Fruit fly (Drosophila melanogaster) whole organism, wandering third instar larva: ENCODE measurements around the gene CG42394.

Experiments
- Abd-B ChIP-seq: fragments of >200 bp; optimal IDR thresholded peaks from 2 replicates; lab custom pipeline; 2017; ENCODE audit warnings: missing biosample characterization, missing genetic modification characterization
- CG32264 ChIP-seq: fragments of 200-800 bp; sonication (Bioruptor generic); optimal IDR thresholded peaks from 2 replicates; lab custom pipeline; 2016; ENCODE audit warnings: missing biosample characterization, missing genetic modification characterization
- CG9705 ChIP-seq: fragments of 200-800 bp; sonication (Bioruptor generic); optimal IDR thresholded peaks from 2 replicates; lab custom pipeline; 2018; ENCODE audit warnings: missing biosample characterization, mild to moderate bottlenecking, missing genetic modification characterization
- CrebA ChIP-seq: fragments of 200-800 bp; sonication (Bioruptor generic); optimal IDR thresholded peaks from 2 replicates; lab custom pipeline; 2016; ENCODE audit warnings: missing biosample characterization, mild to moderate bottlenecking, missing genetic modification characterization, borderline replicate concordance
- Dif ChIP-seq: fragments of 200-275, 200-300 bp; sonication (Bioruptor generic); optimal IDR thresholded peaks from 2 replicates; lab custom pipeline; 2018; ENCODE audit warnings: missing biosample characterization, missing genetic modification characterization; ENCODE audit not compliant: partially characterized antibody
- HLH106 ChIP-seq: fragments of 200-800 bp; optimal IDR thresholded peaks from 3 replicates; lab custom pipeline; 2019; ENCODE audit warnings: missing biosample characterization, mild to moderate bottlenecking, missing genetic modification characterization, moderate library complexity
- Hnf4 ChIP-seq: fragments of 200-800 bp; sonication (Bioruptor generic); optimal IDR thresholded peaks from 2 replicates; lab custom pipeline; 2016; ENCODE audit warnings: missing biosample characterization, mild to moderate bottlenecking, missing genetic modification characterization
- Hr78 ChIP-seq: fragments of >200 bp; optimal IDR thresholded peaks from 2 replicates; lab custom pipeline; 2017; ENCODE audit warnings: missing biosample characterization, missing genetic modification characterization
- Hr83 ChIP-seq: fragments of 200-300 bp; sonication (Bioruptor generic); optimal IDR thresholded peaks from 2 replicates; lab custom pipeline; 2016; ENCODE audit warnings: missing biosample characterization, mild to moderate bottlenecking, missing genetic modification characterization, moderate library complexity; ENCODE audit not compliant: poor library complexity, severe bottlenecking
- Jra ChIP-seq: sonication (Bioruptor generic); optimal IDR thresholded peaks from 2 replicates; lab custom pipeline; 2016; ENCODE audit warnings: missing biosample characterization, missing genetic modification characterization
- Mio ChIP-seq: sonication (Bioruptor generic); optimal IDR thresholded peaks from 2 replicates; lab custom pipeline; 2016; ENCODE audit warnings: missing biosample characterization, missing genetic modification characterization
- Myc ChIP-seq: fragments of >200 bp; optimal IDR thresholded peaks from 2 replicates; lab custom pipeline; 2017
- N ChIP-seq: fragments of >200 bp; optimal IDR thresholded peaks from 2 replicates; lab custom pipeline; 2018; ENCODE audit warnings: missing biosample characterization, missing external identifiers, missing genetic modification characterization
- OdsH ChIP-seq: fragments of 200-800 bp; sonication (Bioruptor generic); optimal IDR thresholded peaks from 2 replicates; lab custom pipeline; 2016; ENCODE audit warnings: missing biosample characterization, mild to moderate bottlenecking, missing genetic modification characterization
- Rel ChIP-seq, 2 experiments: fragments of 200-800 bp; sonication (Bioruptor generic) in 1 of 2; optimal IDR thresholded peaks; 2 replicates in 1 of 2; 3 replicates in 1 of 2; lab custom pipeline; 2016 to 2019; ENCODE audit warnings: mild to moderate bottlenecking in 2 of 2, missing biosample characterization in 2 of 2, missing genetic modification characterization in 2 of 2, moderate library complexity in 1 of 2
- Sp1 ChIP-seq: fragments of 200-800 bp; sonication (Bioruptor generic); optimal IDR thresholded peaks from 3 replicates; lab custom pipeline; 2019; ENCODE audit warnings: missing biosample characterization, mild to moderate bottlenecking, missing genetic modification characterization, moderate library complexity
- Vsx2 ChIP-seq: fragments of 200-300, 225-300 bp; sonication (Bioruptor generic); optimal IDR thresholded peaks from 2 replicates; lab custom pipeline; 2018; ENCODE audit warnings: missing biosample characterization, missing genetic modification characterization; ENCODE audit not compliant: partially characterized antibody
- br ChIP-seq: fragments of 200-800 bp; sonication (Bioruptor generic); optimal IDR thresholded peaks from 2 replicates; lab custom pipeline; 2016; ENCODE audit warnings: missing biosample characterization, missing genetic modification characterization
- brk ChIP-seq: fragments of 200-800 bp; sonication (Bioruptor generic); optimal IDR thresholded peaks from 2 replicates; lab custom pipeline; 2016; ENCODE audit warnings: missing biosample characterization, mild to moderate bottlenecking, missing genetic modification characterization
- dl ChIP-seq, 2 experiments: fragments of 175-275, 200-275 bp in 1 of 2; fragments of 200-275 bp in 1 of 2; sonication (Bioruptor generic); optimal IDR thresholded peaks; lab custom pipeline; 2018; ENCODE audit warnings: mild to moderate bottlenecking in 2 of 2, missing biosample characterization in 2 of 2, missing genetic modification characterization in 2 of 2, moderate library complexity in 2 of 2; ENCODE audit not compliant: partially characterized antibody in 2 of 2, insufficient read depth in 1 of 2
- dmrt93B ChIP-seq: fragments of 200-800 bp; sonication (Bioruptor generic); optimal IDR thresholded peaks from 2 replicates; lab custom pipeline; 2018; ENCODE audit warnings: missing biosample characterization, mild to moderate bottlenecking, missing genetic modification characterization
- ey ChIP-seq: fragments of 200-800 bp; sonication (Bioruptor generic); optimal IDR thresholded peaks from 2 replicates; lab custom pipeline; 2016; ENCODE audit warnings: missing biosample characterization, missing genetic modification characterization
- foxo ChIP-seq, 2 experiments: fragments of 200-800 bp; sonication (Bioruptor generic); optimal IDR thresholded peaks; 2 replicates in 1 of 2; 3 replicates in 1 of 2; lab custom pipeline; 2016 to 2017; ENCODE audit warnings: missing biosample characterization in 2 of 2, missing genetic modification characterization in 2 of 2
- fru ChIP-seq: fragments of 200-800 bp; sonication (Bioruptor generic); optimal IDR thresholded peaks from 3 replicates; lab custom pipeline; 2016; ENCODE audit warnings: missing biosample characterization, mild to moderate bottlenecking, missing genetic modification characterization
- h ChIP-seq: fragments of 200-800 bp; sonication (Bioruptor generic); optimal IDR thresholded peaks from 3 replicates; lab custom pipeline; 2016; ENCODE audit warnings: missing biosample characterization, mild to moderate bottlenecking, missing genetic modification characterization
- jim ChIP-seq: fragments of 175-275, 200-325 bp; sonication (Bioruptor generic); optimal IDR thresholded peaks from 2 replicates; lab custom pipeline; 2016; ENCODE audit warnings: missing biosample characterization, mild to moderate bottlenecking, missing genetic modification characterization
- lola ChIP-seq: fragments of >200 bp; optimal IDR thresholded peaks from 2 replicates; lab custom pipeline; 2017; ENCODE audit warnings: missing biosample characterization, missing genetic modification characterization
- pan ChIP-seq: fragments of >200 bp; optimal IDR thresholded peaks from 2 replicates; lab custom pipeline; 2017
- psq ChIP-seq: fragments of 200-800 bp; sonication (Bioruptor generic); optimal IDR thresholded peaks from 3 replicates; lab custom pipeline; 2017; ENCODE audit warnings: missing biosample characterization, mild to moderate bottlenecking, missing genetic modification characterization, moderate library complexity
- rgr ChIP-seq: fragments of 200-800 bp; sonication (Bioruptor generic); optimal IDR thresholded peaks from 3 replicates; lab custom pipeline; 2016; ENCODE audit warnings: missing biosample characterization, mild to moderate bottlenecking, missing genetic modification characterization
- sage ChIP-seq: fragments of 200-800 bp; sonication (Bioruptor generic); optimal IDR thresholded peaks from 2 replicates; lab custom pipeline; 2016; ENCODE audit warnings: missing biosample characterization, mild to moderate bottlenecking, missing genetic modification characterization
- sv ChIP-seq: fragments of 200-800 bp; sonication (Bioruptor generic); optimal IDR thresholded peaks from 3 replicates; lab custom pipeline; 2016; ENCODE audit warnings: missing biosample characterization, missing genetic modification characterization
- usp ChIP-seq: fragments of >200 bp; optimal IDR thresholded peaks from 2 replicates; lab custom pipeline; 2017; ENCODE audit warnings: missing biosample characterization, missing genetic modification characterization
- woc ChIP-seq: sonication (Bioruptor generic); optimal IDR thresholded peaks from 2 replicates; lab custom pipeline; 2016; ENCODE audit warnings: missing biosample characterization, mild to moderate bottlenecking, missing genetic modification characterization

Gene CG42394

DNA sequence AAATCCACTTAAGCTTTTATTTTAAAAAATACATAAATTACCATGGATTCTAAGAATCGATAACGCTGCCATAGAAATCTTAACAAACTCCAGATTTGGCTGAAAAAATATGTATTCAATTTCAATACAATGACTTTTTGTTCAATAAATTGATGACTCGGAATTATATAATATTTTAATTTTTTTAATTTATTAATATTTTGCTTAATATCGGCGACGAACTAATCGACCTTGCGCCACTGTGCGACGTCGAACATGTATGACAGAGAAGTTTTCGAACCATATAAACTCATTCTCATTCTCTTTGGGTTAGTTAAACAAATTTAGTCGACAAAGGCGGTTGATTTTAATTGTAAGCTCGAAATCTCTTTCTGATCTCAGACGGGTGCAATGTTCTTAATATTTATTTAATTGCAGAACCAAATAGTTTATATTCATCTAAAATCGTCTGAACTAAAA, at the start of gene CG42394:
CG42394 (plus strand) TSS at position 311 of the 459 bp plus-strand sequence.
- peak; percentile 83 for TF ChIP-seq sage (GFP tag; lab: Kevin White, UChicago)
- no peak for TF ChIP-seq Abd-B (GFP tag; lab: Kevin White, UChicago)
- no peak for TF ChIP-seq Mio (GFP tag; lab: Kevin White, UChicago)
- TF ChIP-seq pan (lab: Kevin White, UChicago), result no peak
- TF ChIP-seq Hr83 (GFP tag; lab: Kevin White, UChicago), result peak; percentile 66
- no peak for TF ChIP-seq Dif
- TF ChIP-seq foxo (GFP tag; optimal IDR thresholded peaks at IDR 0.05; lab: Kevin White, UChicago), result peak in 1 of 2 experiments; percentile 93
- peak; percentile 70 for TF ChIP-seq CG9705 (GFP tag; lab: Kevin White, UChicago)
- no peak for TF ChIP-seq CG32264 (GFP tag; lab: Kevin White, UChicago)
- peak; percentile 90 for TF ChIP-seq rgr
- peak; percentile 68 for TF ChIP-seq Hnf4 (GFP tag; lab: Kevin White, UChicago)
- TF ChIP-seq psq (GFP tag; lab: Kevin White, UChicago), result peak; percentile 81
- TF ChIP-seq OdsH (GFP tag; lab: Kevin White, UChicago), result peak; percentile 88
- TF ChIP-seq br, result peak; percentile 72
- TF ChIP-seq dmrt93B (GFP tag; lab: Kevin White, UChicago), result peak; percentile 87
- TF ChIP-seq jim, result no peak
- TF ChIP-seq brk (GFP tag; lab: Kevin White, UChicago), result peak; percentile 77
- TF ChIP-seq Rel (GFP tag; optimal IDR thresholded peaks at IDR 0.05; lab: Kevin White, UChicago), result peak; percentile 77
- TF ChIP-seq Rel (tag; optimal IDR thresholded peaks at IDR 0.05; lab: Kevin White, UChicago), result peak; percentile 55
- peak; percentile 92 for TF ChIP-seq Sp1 (GFP tag; lab: Kevin White, UChicago)
- peak; percentile 70 for TF ChIP-seq ey
- TF ChIP-seq usp, result no peak
- peak; percentile 87 for TF ChIP-seq sv (GFP tag; lab: Kevin White, UChicago)
- peak; percentile 90 for TF ChIP-seq h (GFP tag; lab: Kevin White, UChicago)
- TF ChIP-seq fru, result peak; percentile 90
- TF ChIP-seq woc, result peak; percentile 58
- no peak for TF ChIP-seq Jra
- peak; percentile 93 for TF ChIP-seq HLH106
- no peak for TF ChIP-seq lola (GFP tag; lab: Kevin White, UChicago)
- TF ChIP-seq N, result no peak
- no peak for TF ChIP-seq dl (GFP tag; optimal IDR thresholded peaks at IDR 0.05; lab: Kevin White, UChicago; ENCODE audit: insufficient read depth in 1 of 2, partially characterized antibody in 2 of 2)
- TF ChIP-seq, all 38 proteins: peak for 19

DNA sequence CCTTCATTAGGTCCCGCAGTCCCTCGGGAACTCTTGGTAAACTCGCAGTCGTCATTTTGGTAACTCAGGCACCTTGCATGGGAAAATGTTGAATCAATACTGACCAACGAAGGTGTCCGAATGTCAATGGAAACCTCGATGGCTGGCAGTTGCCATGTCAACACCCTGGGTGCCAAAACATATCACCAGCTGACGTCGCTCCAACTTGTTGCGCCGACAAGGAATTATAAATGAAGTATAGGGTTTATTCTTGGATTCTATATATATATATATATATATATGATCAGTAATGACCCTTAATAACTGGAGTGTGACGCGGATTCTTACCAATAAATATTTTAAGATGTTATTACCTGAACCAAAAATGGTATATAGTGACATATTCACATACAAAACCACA, 45.8 kb upstream of the CG42394 start, which contains the start of gene CG14692:
CG14692 (minus strand) TSS at position 101 of the 400 bp plus-strand sequence.
- TF ChIP-seq N, result no peak
- TF ChIP-seq Hr83 (GFP tag; lab: Kevin White, UChicago), result no peak
- TF ChIP-seq Myc (lab: Kevin White, UChicago), result no peak
- no peak for TF ChIP-seq foxo (GFP tag; optimal IDR thresholded peaks at IDR 0.05; lab: Kevin White, UChicago)
- TF ChIP-seq Abd-B (GFP tag; lab: Kevin White, UChicago), result no peak
- no peak for TF ChIP-seq Rel (GFP tag; optimal IDR thresholded peaks at IDR 0.05; lab: Kevin White, UChicago)
- TF ChIP-seq Rel (tag; optimal IDR thresholded peaks at IDR 0.05; lab: Kevin White, UChicago), result no peak
- no peak for TF ChIP-seq fru
- no peak for TF ChIP-seq Hr78 (GFP tag; lab: Kevin White, UChicago)
- no peak for TF ChIP-seq woc

DNA sequence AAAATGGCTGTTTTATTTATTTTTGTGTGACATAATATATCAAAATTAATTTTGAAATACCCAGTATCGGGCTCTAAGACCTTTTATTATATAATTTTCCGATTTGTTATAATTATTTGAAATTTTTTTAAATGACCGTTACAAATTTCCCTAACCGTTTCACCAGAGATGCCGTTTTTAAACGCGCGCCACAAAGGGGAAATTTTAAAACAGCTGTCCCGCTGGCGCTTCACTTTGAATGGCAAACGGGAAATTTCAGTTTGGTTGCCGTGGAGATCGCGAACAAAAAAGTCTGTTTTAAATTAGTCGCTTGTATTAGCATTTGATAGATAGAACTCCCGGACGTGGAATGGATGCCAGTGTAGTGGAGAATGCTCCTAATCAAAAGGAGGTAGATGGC, 34.6 kb upstream of the CG42394 start, which contains the start of the genes CG14693 and TTLL15:
CG14693 (minus strand) TSS at position 16 of the 400 bp plus-strand sequence.
TTLL15 (plus strand) TSS at position 257 of the 400 bp plus-strand sequence.
- TF ChIP-seq OdsH (GFP tag; lab: Kevin White, UChicago) (no peak), h (GFP tag; lab: Kevin White, UChicago) (no peak), Myc (lab: Kevin White, UChicago) (peak; percentile 48)

DNA sequence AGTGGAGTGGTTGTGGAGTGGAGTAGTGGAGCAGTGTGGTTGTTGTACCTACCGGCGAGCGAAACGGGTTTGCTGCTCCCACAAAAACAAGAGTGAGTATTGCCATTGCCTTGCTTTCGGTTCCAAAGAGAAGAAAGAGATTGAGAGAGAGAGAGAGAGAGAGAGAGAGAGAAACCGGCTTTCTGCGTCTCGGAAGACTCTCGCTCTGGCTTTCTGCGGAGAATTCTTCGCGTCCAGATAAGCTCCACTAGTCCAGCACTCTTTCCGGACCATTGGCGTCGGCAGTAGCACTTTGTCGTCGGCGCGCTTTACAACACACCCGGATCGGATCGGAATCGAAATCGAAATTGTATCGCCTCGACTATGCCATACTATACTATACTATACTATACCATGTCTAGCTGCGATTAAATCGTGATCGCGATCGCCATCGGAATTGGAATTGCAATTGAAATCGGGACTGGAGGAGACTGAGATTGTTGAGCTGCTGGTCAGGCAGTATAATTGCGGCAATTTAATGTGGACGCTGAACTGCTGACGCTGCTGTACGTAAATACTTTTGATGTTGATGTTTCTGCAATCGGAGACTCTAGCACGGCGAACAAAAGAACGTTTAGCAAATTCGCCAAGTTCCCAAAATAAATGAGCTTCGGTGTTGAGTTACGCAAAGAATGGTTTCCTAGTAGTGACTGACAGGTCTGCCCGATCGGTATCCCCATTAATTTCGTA, 22.7 kb upstream of the CG42394 start, which contains the start of gene Cad86C:
Cad86C (plus strand) TSS at position 284 of the 729 bp plus-strand sequence.
- TF ChIP-seq h (GFP tag; lab: Kevin White, UChicago) (peak; percentile 33), Rel (GFP tag; optimal IDR thresholded peaks at IDR 0.05; lab: Kevin White, UChicago) (peak; percentile 67), Rel (tag; optimal IDR thresholded peaks at IDR 0.05; lab: Kevin White, UChicago) (no peak), Myc (lab: Kevin White, UChicago) (no peak), CG32264 (GFP tag; lab: Kevin White, UChicago) (no peak), Abd-B (GFP tag; lab: Kevin White, UChicago) (no peak), Dif (peak; percentile 93), Hr83 (GFP tag; lab: Kevin White, UChicago) (peak; percentile 25), brk (GFP tag; lab: Kevin White, UChicago) (peak; percentile 28), CG9705 (GFP tag; lab: Kevin White, UChicago) (no peak), Vsx2 (GFP tag; lab: Kevin White, UChicago) (peak; percentile 93), psq (GFP tag; lab: Kevin White, UChicago) (no peak), woc (no peak), rgr (peak; percentile 6), CrebA (GFP tag; lab: Kevin White, UChicago) (peak; percentile 4), dl (GFP tag; optimal IDR thresholded peaks at IDR 0.05; lab: Kevin White, UChicago; ENCODE audit: insufficient read depth in 1 of 2, partially characterized antibody in 2 of 2) (peak; percentile 77 to 93), sage (GFP tag; lab: Kevin White, UChicago) (peak; percentile 11)
- TF ChIP-seq, all 38 proteins: peak for 10
